Worm (Caenorhabditis elegans) whole organism, L4/young adult: Measurements from ENCODE around the gene K07F5.22.
A peak's percentile ranks its signal among the peaks of the same experiment; 100 is the strongest.

Source experiments
- W03F9.2 ChIP-seq: fragments of 150-350 bp; optimal IDR thresholded peaks from 2 replicates; lab custom pipeline; 2014; ENCODE audit warnings: missing biosample characterization, missing genetic modification characterization
- dao-5 ChIP-seq: sonication (generic microtip); optimal IDR thresholded peaks from 2 replicates; lab custom pipeline; 2016; ENCODE audit warnings: missing genotype, missing genetic modification characterization, moderate library complexity, missing compliant biosample characterization
- him-1 ChIP-seq: sonication (generic microtip); optimal IDR thresholded peaks from 2 replicates; lab custom pipeline; 2016; ENCODE audit warnings: missing genotype, missing genetic modification reagents, missing genetic modification characterization, missing compliant biosample characterization

The K07F5.22 gene

DNA sequence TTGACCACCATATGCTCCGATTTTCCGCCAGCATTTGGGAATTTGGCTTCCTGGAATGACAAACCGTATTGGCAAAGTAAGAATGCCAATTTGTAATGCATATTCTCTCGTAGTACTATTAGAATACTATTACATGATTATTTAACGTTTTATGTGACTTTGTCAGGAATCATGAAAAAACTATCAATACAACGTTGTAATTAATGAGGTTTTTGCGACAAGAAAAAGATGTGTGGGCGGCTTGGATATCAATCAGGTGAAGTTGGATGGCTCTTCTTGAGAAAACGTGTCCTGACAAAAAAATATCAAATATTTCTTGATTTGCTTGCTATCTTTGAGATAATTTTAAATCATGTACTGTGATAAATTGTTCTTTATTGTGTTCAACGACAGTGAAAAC is 16.8 kb upstream of the K07F5.22 start, which contains the start of gene K07F5.7:
Gene K07F5.7, minus strand, starts transcription at position 101 of the 400 bp plus-strand sequence.
- no peak for TF ChIP-seq him-1
- TF ChIP-seq dao-5 (tag; lab: Kevin White, UChicago): no peak
- TF ChIP-seq W03F9.2 (tag; lab: Kevin White, UChicago): no peak

DNA sequence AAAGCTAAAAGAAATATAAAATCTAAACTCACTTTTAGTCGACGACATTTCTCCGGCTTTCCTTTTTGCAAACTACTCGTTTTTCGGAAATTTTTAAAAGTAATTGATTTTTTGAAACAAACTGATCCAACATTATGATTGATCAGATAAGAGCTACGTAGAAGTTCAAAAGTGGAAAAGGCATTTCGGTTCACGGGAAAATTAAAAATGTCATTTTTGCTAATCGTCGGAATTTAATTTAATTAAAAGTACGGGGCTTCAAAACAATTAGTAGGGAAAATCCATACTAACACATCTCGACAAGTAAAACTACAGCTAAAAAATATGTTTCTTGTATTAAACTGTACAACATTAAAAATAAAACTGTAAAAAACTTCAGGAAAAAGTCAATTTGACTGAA is 15.3 kb upstream of the K07F5.22 start, which contains the start of gene K07F5.8:
Gene K07F5.8, minus strand, starts transcription at position 101 of the 400 bp plus-strand sequence.
- no peak for TF ChIP-seq him-1
- no peak for TF ChIP-seq dao-5 (tag; lab: Kevin White, UChicago)
- no peak for TF ChIP-seq W03F9.2 (tag; lab: Kevin White, UChicago)

DNA sequence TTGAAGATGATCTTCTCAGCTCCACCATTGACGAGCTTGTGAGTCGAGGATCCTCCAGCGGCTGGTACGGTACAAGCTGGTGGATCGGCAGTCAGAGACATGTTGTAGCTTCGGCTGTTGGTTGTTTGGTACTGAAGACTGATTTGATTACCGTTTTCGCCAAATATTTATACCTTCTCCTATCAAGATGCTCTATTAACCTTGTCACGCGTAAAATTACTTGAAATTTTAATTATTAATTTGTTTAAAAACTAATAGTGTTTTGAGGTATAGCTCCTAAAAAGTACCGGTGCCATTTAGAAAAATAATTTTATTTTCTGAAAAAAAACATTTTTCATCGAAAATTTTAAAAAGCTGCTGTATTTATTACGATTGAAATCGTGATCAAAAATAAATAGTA is 13.9 kb upstream of the K07F5.22 start, which contains the start of gene ssp-10:
Gene ssp-10, minus strand, starts transcription at position 101 of the 400 bp plus-strand sequence.
- TF ChIP-seq dao-5 (tag; lab: Kevin White, UChicago): no peak
- no peak for TF ChIP-seq W03F9.2 (tag; lab: Kevin White, UChicago)
- TF ChIP-seq him-1: no peak

DNA sequence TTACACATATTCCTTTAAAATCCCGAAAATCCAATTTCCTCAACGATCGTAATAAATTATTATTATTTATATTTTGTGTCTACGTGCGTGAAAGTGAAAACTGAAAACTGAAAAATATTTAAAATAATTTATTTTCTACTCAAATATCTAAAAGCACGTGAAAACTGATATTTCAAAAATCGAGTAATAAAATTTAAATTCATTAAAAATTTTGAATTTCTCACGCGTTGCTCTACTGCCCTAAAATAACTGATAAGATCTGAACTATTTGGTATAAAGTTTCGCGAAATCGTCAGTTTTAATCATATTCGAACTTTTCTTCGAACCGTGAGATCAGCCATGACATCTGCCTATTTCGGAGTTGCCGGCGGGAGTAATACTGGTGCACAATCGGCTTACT is 12.6 kb upstream of the K07F5.22 start, which contains the start of gene ssq-1:
Gene ssq-1, plus strand, starts transcription at position 301 of the 400 bp plus-strand sequence.
- TF ChIP-seq dao-5 (tag; lab: Kevin White, UChicago): no peak
- no peak for TF ChIP-seq W03F9.2 (tag; lab: Kevin White, UChicago)
- no peak for TF ChIP-seq him-1

DNA sequence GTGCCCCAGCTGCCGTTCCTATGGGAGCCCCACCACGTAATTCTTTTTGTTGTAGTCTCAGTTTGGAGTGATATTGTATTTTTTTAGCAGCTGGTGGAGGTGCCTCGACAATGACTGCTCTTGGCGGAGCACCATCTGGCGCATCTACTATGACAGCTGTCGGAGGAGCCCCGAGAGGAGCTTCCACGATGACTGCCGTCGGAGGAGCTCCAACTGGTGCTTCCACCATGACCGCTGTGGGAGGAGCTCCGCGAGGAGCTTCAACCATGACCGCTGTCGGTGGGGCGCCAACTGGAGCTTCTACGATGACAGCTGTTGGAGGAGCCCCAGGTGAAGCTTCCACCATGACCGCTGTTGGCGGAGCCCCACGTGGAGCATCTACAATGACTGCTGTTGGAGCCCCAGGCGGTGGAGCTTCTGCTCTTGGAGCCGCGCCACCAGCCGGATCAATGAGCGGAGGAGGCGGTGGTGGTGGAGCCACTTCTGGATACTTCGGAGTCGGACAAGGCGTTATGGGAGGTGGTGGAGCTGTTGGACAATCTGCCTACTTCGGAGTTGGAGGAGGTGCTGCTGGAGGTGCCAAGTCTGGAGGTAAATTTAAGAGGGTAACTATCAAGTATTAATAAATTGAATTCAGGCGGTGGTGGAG is 11.9 kb upstream of the K07F5.22 start:
- no peak for TF ChIP-seq him-1
- no peak for TF ChIP-seq W03F9.2 (tag; lab: Kevin White, UChicago)
- TF ChIP-seq dao-5 (tag; lab: Kevin White, UChicago): no peak

DNA sequence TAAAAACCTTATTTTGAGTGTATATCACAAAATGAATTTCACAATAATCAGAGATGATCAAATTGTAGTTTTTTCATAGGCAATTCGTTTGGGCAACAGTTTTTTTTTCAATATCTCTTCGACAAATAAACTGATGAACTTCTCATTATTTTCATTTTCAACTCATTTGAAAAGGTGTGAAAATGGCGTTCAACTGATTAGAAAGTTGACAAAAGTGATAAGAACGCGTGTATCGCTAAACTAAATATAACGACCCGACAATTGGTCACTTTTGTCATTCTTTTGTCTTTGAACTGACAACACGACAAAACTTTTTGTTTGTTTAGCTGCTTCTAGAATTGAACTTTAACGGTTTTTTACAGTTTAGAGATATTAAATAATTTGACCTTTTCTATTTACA is 9.9 kb upstream of the K07F5.22 start:
- TF ChIP-seq him-1: no peak
- no peak for TF ChIP-seq dao-5 (tag; lab: Kevin White, UChicago)
- TF ChIP-seq W03F9.2 (tag; lab: Kevin White, UChicago): no peak

DNA sequence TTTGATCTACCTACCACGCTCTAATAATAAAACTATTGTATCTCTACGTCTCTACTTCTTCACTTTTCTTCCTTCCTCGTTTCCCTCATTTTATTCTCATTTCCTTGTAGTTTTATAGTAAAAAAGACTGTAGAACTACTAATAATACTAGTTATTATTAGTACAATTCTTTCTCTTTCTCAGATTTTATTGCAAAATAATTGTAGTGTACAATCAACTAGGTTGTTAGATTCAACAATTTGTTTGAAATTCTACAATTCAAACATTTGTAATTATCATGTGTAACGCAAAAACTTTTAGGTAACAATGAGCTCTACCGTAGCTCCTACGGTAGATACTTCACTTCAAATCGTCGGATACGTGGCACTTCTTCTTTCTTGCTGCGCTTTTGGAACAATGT is 9.2 kb upstream of the K07F5.22 start, which contains the start of gene K07F5.12:
Gene K07F5.12, plus strand, starts transcription at position 301 of the 400 bp plus-strand sequence.
- TF ChIP-seq him-1 (no peak), W03F9.2 (tag; lab: Kevin White, UChicago) (no peak), dao-5 (tag; lab: Kevin White, UChicago) (no peak)

DNA sequence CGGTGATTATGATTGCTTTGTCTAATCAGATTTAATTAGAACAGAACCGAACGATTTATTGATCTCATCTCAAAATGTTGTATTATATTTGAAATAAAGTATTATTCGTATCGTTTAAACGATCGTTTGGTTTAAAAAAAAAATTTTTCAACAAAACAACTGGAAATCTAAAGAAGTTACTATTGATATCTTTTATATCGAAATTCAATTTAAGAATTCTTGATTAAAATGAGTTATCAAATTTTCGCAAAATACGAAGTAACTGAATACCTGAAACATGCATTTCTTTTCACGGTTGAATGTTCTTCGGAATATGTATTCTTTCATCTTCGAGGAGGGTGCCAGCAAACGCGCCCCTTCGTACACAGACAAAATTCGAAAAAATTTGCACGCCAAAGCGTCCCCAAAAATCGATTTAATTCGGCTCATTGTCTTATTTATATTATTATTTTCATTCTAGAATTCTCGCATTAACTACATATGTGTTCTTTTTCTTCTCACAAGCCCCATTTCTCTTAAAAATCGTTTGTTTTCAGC is 6.9 kb upstream of the K07F5.22 start, which contains the start of gene npp-1:
Gene npp-1, plus strand, starts transcription at position 537 of the 537 bp plus-strand sequence.
- TF ChIP-seq W03F9.2 (tag; lab: Kevin White, UChicago) (peak; percentile 75), him-1 (no peak), dao-5 (tag; lab: Kevin White, UChicago) (no peak)

DNA sequence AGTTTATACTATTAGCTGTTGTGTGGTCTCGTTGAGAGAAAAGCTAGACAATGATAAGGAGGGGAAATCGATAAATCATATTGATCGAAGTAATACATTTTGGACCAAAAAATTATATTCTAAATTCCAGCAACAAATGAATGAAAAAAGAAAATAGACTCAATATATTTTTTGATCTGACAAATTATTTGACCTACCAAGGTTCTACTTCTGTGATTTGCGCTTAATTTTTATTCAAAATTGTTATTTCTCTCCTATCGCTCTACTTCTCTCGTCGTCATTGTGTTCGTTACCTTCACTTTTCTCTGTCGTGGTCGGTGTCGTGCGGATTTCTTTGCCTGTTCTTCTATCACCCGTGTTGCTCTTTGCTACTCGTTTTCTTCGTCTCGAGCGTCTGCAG is 5.9 kb upstream of the K07F5.22 start:
- TF ChIP-seq W03F9.2 (tag; lab: Kevin White, UChicago) (no peak), dao-5 (tag; lab: Kevin White, UChicago) (no peak), him-1 (no peak)

DNA sequence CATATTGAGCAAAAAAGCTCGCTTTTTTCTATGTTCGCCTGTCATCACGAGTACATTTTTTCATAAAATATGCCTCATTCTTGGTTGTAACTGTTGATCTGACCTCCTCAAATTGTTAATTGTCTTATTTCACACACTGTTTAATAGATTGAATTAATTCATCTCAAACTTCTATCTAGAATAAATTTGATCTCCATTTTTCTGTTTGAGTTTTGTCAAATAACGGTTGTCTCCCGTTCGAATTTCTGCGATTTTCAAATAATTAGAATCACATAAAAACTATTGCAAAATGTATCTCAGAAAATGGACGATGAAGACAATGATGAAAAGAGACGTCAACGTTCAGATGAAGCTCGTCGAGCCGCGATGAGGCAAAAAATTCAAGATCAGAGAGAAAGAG is 3.0 kb upstream of the K07F5.22 start, which contains the start of gene K07F5.14:
Gene K07F5.14, plus strand, starts transcription at position 301 of the 400 bp plus-strand sequence.
- no peak for TF ChIP-seq him-1
- TF ChIP-seq dao-5 (tag; lab: Kevin White, UChicago): no peak
- TF ChIP-seq W03F9.2 (tag; lab: Kevin White, UChicago): no peak

DNA sequence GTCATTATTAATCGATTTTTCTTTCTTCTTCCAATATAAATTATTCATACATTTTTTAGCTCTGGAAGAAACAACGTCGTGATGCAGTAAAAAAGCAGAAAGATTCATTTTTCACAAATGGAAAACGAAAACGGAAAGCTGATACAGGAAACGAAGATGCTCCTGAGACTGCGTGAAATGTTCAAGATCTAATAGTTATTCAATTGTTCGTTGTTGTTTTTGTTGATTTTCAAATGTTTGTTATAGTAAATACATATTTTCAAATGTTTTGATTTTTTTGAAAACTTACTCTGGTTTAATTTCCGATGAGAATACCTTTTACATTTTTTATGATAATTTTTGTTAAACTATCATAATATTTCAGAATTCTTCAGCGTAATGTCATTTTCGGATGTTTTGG is 1.1 kb upstream of the K07F5.22 start, which contains the start of gene K07F5.16:
Gene K07F5.16, plus strand, starts transcription at position 301 of the 400 bp plus-strand sequence.
- TF ChIP-seq dao-5 (tag; lab: Kevin White, UChicago) (no peak), W03F9.2 (tag; lab: Kevin White, UChicago) (no peak), him-1 (no peak)

DNA sequence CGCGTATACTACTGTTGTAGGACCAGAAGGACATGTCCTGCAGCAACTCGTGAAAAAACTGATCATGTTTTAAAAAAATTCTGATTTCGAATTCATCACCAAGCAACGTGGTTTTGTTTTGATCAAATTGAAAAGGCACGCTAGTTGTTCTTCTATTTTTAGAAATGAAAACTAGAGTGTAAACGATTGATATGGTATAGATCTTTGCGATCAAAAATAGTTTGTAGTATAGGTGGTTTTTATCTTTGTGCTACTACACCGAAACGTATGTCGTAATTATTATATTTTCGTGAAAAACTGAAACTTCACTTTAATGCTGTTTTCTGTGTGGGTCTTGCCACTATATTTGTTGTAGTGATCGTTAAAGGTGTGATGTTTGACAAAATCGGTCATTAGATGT is 2.0 kb downstream of the K07F5.22 start:
- TF ChIP-seq him-1 (no peak), dao-5 (tag; lab: Kevin White, UChicago) (no peak), W03F9.2 (tag; lab: Kevin White, UChicago) (no peak)

DNA sequence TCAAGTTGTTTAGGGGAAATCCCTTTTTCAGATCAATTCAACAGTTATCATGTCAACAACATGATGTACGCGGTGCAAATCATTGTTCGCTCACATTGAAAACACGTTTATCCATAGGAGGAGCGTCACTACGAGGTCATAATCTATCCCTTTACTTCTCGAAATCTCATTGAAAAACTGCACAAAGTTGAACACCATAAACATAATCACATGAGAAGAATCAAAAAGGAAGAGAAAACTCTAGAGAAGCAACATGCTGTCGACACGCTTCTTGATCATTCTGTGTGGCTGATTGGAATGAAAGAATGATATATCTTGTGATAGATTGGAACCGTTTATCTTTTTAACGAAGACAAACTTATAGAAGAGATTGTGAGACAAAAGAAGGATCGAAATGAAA is 3.0 kb downstream of the K07F5.22 start:
- TF ChIP-seq W03F9.2 (tag; lab: Kevin White, UChicago) (no peak), dao-5 (tag; lab: Kevin White, UChicago) (no peak), him-1 (no peak)

DNA sequence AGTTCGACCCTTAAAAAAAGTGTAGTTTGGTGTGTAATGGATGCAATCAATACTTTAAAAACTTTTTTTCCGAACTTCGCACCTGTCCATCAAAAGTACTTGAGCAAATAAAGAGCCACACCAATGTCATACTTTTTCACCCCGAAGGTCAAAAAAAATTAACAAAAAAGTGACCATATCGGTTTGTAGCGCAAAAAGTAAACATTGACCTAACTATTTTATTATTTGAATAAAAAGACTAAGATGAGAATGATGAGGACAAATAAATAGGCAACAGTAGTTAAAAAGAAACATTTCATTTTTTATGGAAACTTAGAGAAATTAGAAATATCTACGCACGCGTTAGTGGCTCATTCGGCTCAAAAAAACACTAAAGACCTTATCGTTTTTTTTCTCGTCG is 4.5 kb downstream of the K07F5.22 start:
- TF ChIP-seq him-1: no peak
- no peak for TF ChIP-seq dao-5 (tag; lab: Kevin White, UChicago)
- TF ChIP-seq W03F9.2 (tag; lab: Kevin White, UChicago): no peak
